Worm (Caenorhabditis elegans) whole organism, mixed stage, embryonic: ENCODE data around the gene F44B9.9.
A peak's percentile ranks its signal among the peaks of the same experiment; 100 is the strongest.

Experiments
- M03D4.4 ChIP-seq: sonication (generic microtip); optimal IDR thresholded peaks from 2 replicates; lab custom pipeline; 2017; ENCODE audit warnings: mild to moderate bottlenecking, missing genetic modification characterization, missing compliant biosample characterization
- bed-3 ChIP-seq: fragments of 200-800 bp; sonication (Bioruptor generic); optimal IDR thresholded peaks from 3 replicates; lab custom pipeline; 2018; ENCODE audit warnings: mild to moderate bottlenecking, missing genetic modification characterization, moderate library complexity, missing compliant biosample characterization
- blmp-1 ChIP-seq: fragments of 150-350 bp; optimal IDR thresholded peaks from 2 replicates; lab custom pipeline; 2014; ENCODE audit warnings: missing biosample characterization, missing genetic modification characterization
- ceh-39 ChIP-seq: fragments of 150-350 bp; optimal IDR thresholded peaks from 2 replicates; lab custom pipeline; 2014; ENCODE audit warnings: missing biosample characterization, missing genetic modification characterization
- ceh-43 ChIP-seq: fragments of 200-800 bp; sonication (Bioruptor generic); optimal IDR thresholded peaks from 2 replicates; lab custom pipeline; 2018; ENCODE audit warnings: mild to moderate bottlenecking, missing genetic modification characterization, moderate library complexity, missing compliant biosample characterization
- ceh-83 ChIP-seq: fragments of 200-800 bp; sonication (Bioruptor generic); optimal IDR thresholded peaks from 2 replicates; lab custom pipeline; 2018; ENCODE audit warnings: mild to moderate bottlenecking, missing genetic modification characterization, missing compliant biosample characterization
- ces-1 ChIP-seq: fragments of 150-350 bp; optimal IDR thresholded peaks from 2 replicates; lab custom pipeline; 2014; ENCODE audit warnings: missing biosample characterization, missing genetic modification reagents, missing genetic modification characterization
- cnd-1 ChIP-seq: fragments of 200-800 bp; sonication (Bioruptor generic); optimal IDR thresholded peaks from 2 replicates; lab custom pipeline; 2018; ENCODE audit warnings: mild to moderate bottlenecking, missing genetic modification characterization, missing compliant biosample characterization
- drap-1 ChIP-seq: fragments of 200-800 bp; sonication (Bioruptor generic); optimal IDR thresholded peaks from 3 replicates; lab custom pipeline; 2018; ENCODE audit warnings: mild to moderate bottlenecking, missing genetic modification characterization, missing compliant biosample characterization
- elt-1 ChIP-seq: sonication (generic microtip); optimal IDR thresholded peaks from 2 replicates; lab custom pipeline; 2017; ENCODE audit warnings: missing genetic modification characterization, mild to moderate bottlenecking, missing compliant biosample characterization, antibody characterized with exemption, moderate library complexity, borderline replicate concordance; ENCODE audit not compliant: insufficient read depth
- elt-3 ChIP-seq: fragments of 150-350 bp; optimal IDR thresholded peaks from 2 replicates; lab custom pipeline; 2014; ENCODE audit warnings: missing biosample characterization, missing genetic modification characterization
- flh-1 ChIP-seq: fragments of 200-800 bp; sonication (Bioruptor generic); optimal IDR thresholded peaks from 2 replicates; lab custom pipeline; 2018; ENCODE audit warnings: mild to moderate bottlenecking, missing genetic modification characterization, moderate library complexity, missing compliant biosample characterization
- ham-2 ChIP-seq: fragments of 200-800 bp; sonication (Bioruptor generic); optimal IDR thresholded peaks from 2 replicates; lab custom pipeline; 2018; ENCODE audit warnings: mild to moderate bottlenecking, missing genetic modification characterization, missing compliant biosample characterization
- hlh-1 ChIP-seq: fragments of 150-350 bp; optimal IDR thresholded peaks from 2 replicates; lab custom pipeline; 2014; ENCODE audit warnings: missing biosample characterization, missing genetic modification reagents, missing genetic modification characterization
- lsy-2 ChIP-seq: fragments of 150-350 bp; optimal IDR thresholded peaks from 2 replicates; lab custom pipeline; 2014; ENCODE audit warnings: missing biosample characterization, missing genetic modification characterization
- mab-5 ChIP-seq: fragments of 150-350 bp; optimal IDR thresholded peaks from 2 replicates; lab custom pipeline; 2014; ENCODE audit warnings: missing biosample characterization, missing genetic modification characterization
- mep-1 ChIP-seq: fragments of 150-350 bp; optimal IDR thresholded peaks from 2 replicates; lab custom pipeline; 2017; ENCODE audit warnings: missing biosample characterization, missing genetic modification reagents, missing genetic modification characterization, inconsistent platforms
- mls-2 ChIP-seq: sonication (generic microtip); optimal IDR thresholded peaks from 2 replicates; lab custom pipeline; 2016; ENCODE audit warnings: mild to moderate bottlenecking, missing genetic modification characterization, moderate library complexity, missing compliant biosample characterization
- nhr-12 ChIP-seq: fragments of 150-350 bp; optimal IDR thresholded peaks from 2 replicates; lab custom pipeline; 2014; ENCODE audit warnings: missing biosample characterization, missing genetic modification characterization
- nhr-2 ChIP-seq: fragments of 150-350 bp; optimal IDR thresholded peaks from 2 replicates; lab custom pipeline; 2014; ENCODE audit warnings: missing biosample characterization, missing genetic modification characterization
- nhr-237 ChIP-seq: fragments of 150-350 bp; optimal IDR thresholded peaks from 2 replicates; lab custom pipeline; 2014; ENCODE audit warnings: missing biosample characterization, missing genetic modification characterization
- nhr-28 ChIP-seq: fragments of 150-350 bp; optimal IDR thresholded peaks from 2 replicates; lab custom pipeline; 2014; ENCODE audit warnings: missing biosample characterization, missing genetic modification characterization
- nhr-76 ChIP-seq: sonication (generic microtip); optimal IDR thresholded peaks from 2 replicates; lab custom pipeline; 2017; ENCODE audit warnings: missing biosample characterization, missing genetic modification characterization
- pha-4 ChIP-seq: fragments of 150-350 bp; optimal IDR thresholded peaks from 2 replicates; lab custom pipeline; 2018; ENCODE audit warnings: missing biosample characterization, missing genetic modification reagents, missing genetic modification characterization
- sem-2 ChIP-seq: fragments of 200-800 bp; sonication (Bioruptor generic); optimal IDR thresholded peaks from 2 replicates; lab custom pipeline; 2018; ENCODE audit warnings: mild to moderate bottlenecking, missing genetic modification characterization, missing compliant biosample characterization
- snpc-4 ChIP-seq: fragments of 150-350 bp; optimal IDR thresholded peaks from 2 replicates; lab custom pipeline; 2014; ENCODE audit warnings: missing biosample characterization, missing genetic modification characterization
- sptf-1 ChIP-seq: sonication (generic microtip); optimal IDR thresholded peaks from 2 replicates; lab custom pipeline; 2017; ENCODE audit warnings: mild to moderate bottlenecking, missing genetic modification characterization, moderate library complexity, missing compliant biosample characterization
- tbx-8 ChIP-seq: fragments of 200-800 bp; sonication (Bioruptor generic); optimal IDR thresholded peaks from 2 replicates; lab custom pipeline; 2018; ENCODE audit warnings: mild to moderate bottlenecking, missing genetic modification characterization, moderate library complexity, missing compliant biosample characterization
- unc-120 ChIP-seq: sonication (generic microtip); optimal IDR thresholded peaks from 2 replicates; lab custom pipeline; 2017; ENCODE audit warnings: missing genetic modification characterization, missing compliant biosample characterization; ENCODE audit not compliant: poor library complexity, severe bottlenecking
- unc-39 ChIP-seq: fragments of 150-350 bp; optimal IDR thresholded peaks from 2 replicates; lab custom pipeline; 2014; ENCODE audit warnings: missing biosample characterization, missing genetic modification characterization
- unc-62 ChIP-seq: fragments of 150-350 bp; optimal IDR thresholded peaks from 2 replicates; lab custom pipeline; 2014; ENCODE audit warnings: missing biosample characterization, missing genetic modification reagents, missing genetic modification characterization

Gene F44B9.9

ce11 chrIII:8017053-8017452 is 13.8 kb downstream of the F44B9.9 start:
- TF ChIP-seq lsy-2 (no peak), pha-4 (tag; lab: Kevin White, UChicago) (no peak), nhr-12 (no peak), blmp-1 (tag; lab: Kevin White, UChicago) (no peak), tbx-8 (GFP tag; lab: Kevin White, UChicago) (no peak), bed-3 (GFP tag; lab: Kevin White, UChicago) (no peak), nhr-76 (tag; lab: Kevin White, UChicago) (no peak), sptf-1 (no peak), drap-1 (GFP tag; lab: Kevin White, UChicago) (no peak), flh-1 (GFP tag; lab: Kevin White, UChicago) (no peak), ceh-39 (tag; lab: Kevin White, UChicago) (no peak)

ce11 chrIII:8016438-8016837 is 14.4 kb downstream of the F44B9.9 start, which contains the start of gene F44B9.5:
Gene F44B9.5, minus strand, starts transcription at chrIII:8016538.
- no peak for TF ChIP-seq nhr-28 (tag; lab: Kevin White, UChicago)
- TF ChIP-seq tbx-8 (GFP tag; lab: Kevin White, UChicago): no peak
- TF ChIP-seq cnd-1 (tag; lab: Kevin White, UChicago): no peak
- TF ChIP-seq ces-1 (GFP tag; lab: Kevin White, UChicago): no peak
- no peak for TF ChIP-seq elt-1 (tag; lab: Kevin White, UChicago)
- TF ChIP-seq mls-2 (tag; lab: Kevin White, UChicago): no peak
- TF ChIP-seq unc-39 (tag; lab: Kevin White, UChicago): no peak
- TF ChIP-seq nhr-2: no peak
- TF ChIP-seq snpc-4 (tag; lab: Kevin White, UChicago): no peak
- no peak for TF ChIP-seq drap-1 (GFP tag; lab: Kevin White, UChicago)

ce11 chrIII:8013582-8013981 is 17.3 kb downstream of the F44B9.9 start:
- TF ChIP-seq ceh-83 (GFP tag; lab: Kevin White, UChicago) (no peak), nhr-12 (no peak)

ce11 chrIII:8010260-8010822 is 20.5 kb downstream of the F44B9.9 start, which contains the start of gene cit-1.2:
Gene cit-1.2, plus strand, starts transcription at chrIII:8010772.
- no peak for TF ChIP-seq pha-4 (tag; lab: Kevin White, UChicago)
- TF ChIP-seq M03D4.4 (tag; lab: Kevin White, UChicago): no peak
- no peak for TF ChIP-seq lsy-2
- no peak for TF ChIP-seq elt-1 (tag; lab: Kevin White, UChicago)
- no peak for TF ChIP-seq unc-62 (GFP tag; lab: Kevin White, UChicago)
- no peak for TF ChIP-seq blmp-1 (tag; lab: Kevin White, UChicago)
- no peak for TF ChIP-seq nhr-2
- TF ChIP-seq sem-2 (GFP tag; lab: Kevin White, UChicago): no peak
- TF ChIP-seq hlh-1 (tag; lab: Kevin White, UChicago): no peak
- no peak for TF ChIP-seq flh-1 (GFP tag; lab: Kevin White, UChicago)
- no peak for TF ChIP-seq nhr-12
- no peak for TF ChIP-seq elt-3 (tag; lab: Kevin White, UChicago)
- TF ChIP-seq ceh-83 (GFP tag; lab: Kevin White, UChicago): no peak
- no peak for TF ChIP-seq ces-1 (GFP tag; lab: Kevin White, UChicago)
- no peak for TF ChIP-seq ham-2 (GFP tag; lab: Kevin White, UChicago)
- TF ChIP-seq mab-5: no peak
- no peak for TF ChIP-seq cnd-1 (tag; lab: Kevin White, UChicago)
- TF ChIP-seq snpc-4 (tag; lab: Kevin White, UChicago): no peak
- TF ChIP-seq sptf-1: no peak
- no peak for TF ChIP-seq mep-1 (tag; lab: Kevin White, UChicago)

- no peak for TF ChIP-seq ham-2 (GFP tag; lab: Kevin White, UChicago)
- no peak for TF ChIP-seq nhr-237 (tag; lab: Kevin White, UChicago)
- TF ChIP-seq M03D4.4 (tag; lab: Kevin White, UChicago): no peak
- no peak for TF ChIP-seq sptf-1
- no peak for TF ChIP-seq sem-2 (GFP tag; lab: Kevin White, UChicago)
- TF ChIP-seq elt-1 (tag; lab: Kevin White, UChicago): no peak
- no peak for TF ChIP-seq nhr-76 (tag; lab: Kevin White, UChicago)
- TF ChIP-seq ces-1 (GFP tag; lab: Kevin White, UChicago): no peak
- no peak for TF ChIP-seq ceh-43 (GFP tag; lab: Kevin White, UChicago)
- no peak for TF ChIP-seq unc-39 (tag; lab: Kevin White, UChicago)
- TF ChIP-seq unc-120 (tag; lab: Kevin White, UChicago): no peak
- peak; percentile 35 for TF ChIP-seq lsy-2
- peak; percentile 25 for TF ChIP-seq mep-1 (tag; lab: Kevin White, UChicago)
- TF ChIP-seq ceh-39 (tag; lab: Kevin White, UChicago): no peak
Observed at ce11 chrIII:8009769-8010168, 21.1 kb downstream of the F44B9.9 start, which contains the start of gene cit-1.1. Gene cit-1.1, minus strand, starts transcription at chrIII:8009821.
